Fruit fly (Drosophila melanogaster) whole organism, embryonic: ENCODE measurements around the gene CG2120.

Source experiments
- Ada2b ChIP-seq: fragments of 200-800 bp; sonication (Bioruptor generic); IDR thresholded peaks from 2 replicates; pipeline ENCODE4 v1.3.6; 2022; ENCODE audit warnings: missing biosample characterization, missing genetic modification characterization
- B-H2 ChIP-seq: fragments of 200-800 bp; sonication (Bioruptor generic); optimal IDR thresholded peaks from 2 replicates; lab custom pipeline; 2018; ENCODE audit warnings: missing biosample characterization, mild to moderate bottlenecking, missing genetic modification characterization
- CG14667 ChIP-seq: fragments of 200-800 bp; sonication (Bioruptor generic); IDR thresholded peaks from 2 replicates; pipeline ENCODE4 v1.3.6; 2022; ENCODE audit warnings: missing biosample characterization, missing genetic modification characterization
- CG14710 ChIP-seq: fragments of 200-800 bp; sonication (Bioruptor generic); optimal IDR thresholded peaks from 3 replicates; lab custom pipeline; 2019; ENCODE audit warnings: missing biosample characterization, mild to moderate bottlenecking, missing genetic modification characterization, moderate library complexity
- CG15601 ChIP-seq: fragments of 200-800 bp; sonication (Bioruptor generic); optimal IDR thresholded peaks from 3 replicates; lab custom pipeline; 2019; ENCODE audit warnings: missing biosample characterization, mild to moderate bottlenecking, missing genetic modification characterization, moderate library complexity
- CG1647 ChIP-seq: fragments of 200-800 bp; sonication (Bioruptor generic); optimal IDR thresholded peaks from 3 replicates; lab custom pipeline; 2016; ENCODE audit warnings: missing biosample characterization, missing genetic modification characterization
- CG16779 ChIP-seq: fragments of 200-800 bp; sonication (Bioruptor generic); IDR thresholded peaks from 2 replicates; pipeline ENCODE4 v1.3.6; 2022; ENCODE audit warnings: missing biosample characterization, missing genetic modification characterization
- CG17361 ChIP-seq: fragments of 200-800 bp; sonication (Bioruptor generic); IDR thresholded peaks from 3 replicates; pipeline ENCODE4 v1.3.6; 2022; ENCODE audit warnings: missing biosample characterization, missing genetic modification characterization
- CG18262 ChIP-seq: fragments of 200-800 bp; optimal IDR thresholded peaks from 3 replicates; lab custom pipeline; 2019; ENCODE audit warnings: missing biosample characterization, mild to moderate bottlenecking, missing genetic modification characterization, moderate library complexity
- CG2875 ChIP-seq: fragments of 200-800 bp; sonication (Bioruptor generic); optimal IDR thresholded peaks from 2 replicates; lab custom pipeline; 2017; ENCODE audit warnings: missing biosample characterization, mild to moderate bottlenecking, missing genetic modification characterization, missing genetic modification reagents
- CG30431 ChIP-seq: fragments of 200-800 bp; sonication (Bioruptor generic); optimal IDR thresholded peaks from 2 replicates; lab custom pipeline; 2017; ENCODE audit warnings: missing biosample characterization, missing genetic modification characterization
- CG6272 ChIP-seq: fragments of 200-800 bp; sonication (Bioruptor generic); IDR thresholded peaks from 2 replicates; pipeline ENCODE4 v1.3.6; 2022; ENCODE audit warnings: missing biosample characterization, missing genetic modification characterization
- CG6654 ChIP-seq: fragments of 200-800 bp; sonication (Bioruptor generic); optimal IDR thresholded peaks from 2 replicates; lab custom pipeline; 2017; ENCODE audit warnings: missing biosample characterization, mild to moderate bottlenecking, missing genetic modification characterization
- CG8089 ChIP-seq: fragments of 200-800 bp; sonication (Bioruptor generic); optimal IDR thresholded peaks from 3 replicates; lab custom pipeline; 2016; ENCODE audit warnings: missing biosample characterization, missing genetic modification characterization
- CG9817 ChIP-seq: fragments of 200-800 bp; sonication (Bioruptor generic); optimal IDR thresholded peaks from 2 replicates; lab custom pipeline; 2018; ENCODE audit warnings: missing biosample characterization, mild to moderate bottlenecking, missing genetic modification characterization, moderate library complexity
- D19A ChIP-seq: fragments of 200-800 bp; optimal IDR thresholded peaks from 3 replicates; lab custom pipeline; 2019; ENCODE audit warnings: missing biosample characterization, mild to moderate bottlenecking, missing genetic modification characterization, moderate library complexity
- Deaf1 ChIP-seq: fragments of 200-800 bp; optimal IDR thresholded peaks from 3 replicates; lab custom pipeline; 2019; ENCODE audit warnings: missing biosample characterization, mild to moderate bottlenecking, missing genetic modification characterization, moderate library complexity
- Fer3 ChIP-seq: fragments of 200-800 bp; sonication (Bioruptor generic); optimal IDR thresholded peaks from 2 replicates; lab custom pipeline; 2018; ENCODE audit warnings: missing biosample characterization, mild to moderate bottlenecking, missing genetic modification characterization, moderate library complexity
- Gug ChIP-seq: fragments of 200-800 bp; sonication (Bioruptor generic); IDR thresholded peaks from 4 replicates; pipeline ENCODE4 v1.3.6; 2022; ENCODE audit warnings: missing biosample characterization, missing genetic modification characterization
- Hand ChIP-seq: fragments of 200-800 bp; sonication (Bioruptor generic); optimal IDR thresholded peaks from 2 replicates; lab custom pipeline; 2017; ENCODE audit warnings: mild to moderate bottlenecking, missing biosample characterization, missing genetic modification reagents, missing genetic modification characterization
- Kr ChIP-seq: fragments of 200-800 bp; sonication (Bioruptor generic); optimal IDR thresholded peaks from 2 replicates; lab custom pipeline; 2017; ENCODE audit warnings: missing biosample characterization, mild to moderate bottlenecking, missing genetic modification characterization
- Lhr ChIP-seq: fragments of 200-800 bp; sonication (Bioruptor generic); optimal IDR thresholded peaks from 3 replicates; lab custom pipeline; 2017; ENCODE audit warnings: mild to moderate bottlenecking, missing biosample characterization, missing genetic modification reagents, missing genetic modification characterization
- Meics ChIP-seq: fragments of 200-800 bp; sonication (Bioruptor generic); optimal IDR thresholded peaks from 2 replicates; lab custom pipeline; 2017; ENCODE audit warnings: missing biosample characterization, mild to moderate bottlenecking, missing genetic modification characterization
- Mes4 ChIP-seq: fragments of 200-800 bp; sonication (Bioruptor generic); optimal IDR thresholded peaks from 2 replicates; lab custom pipeline; 2016; ENCODE audit warnings: missing biosample characterization, missing genetic modification characterization
- Nf-YB ChIP-seq: fragments of 200-800 bp; sonication (Bioruptor generic); optimal IDR thresholded peaks from 3 replicates; lab custom pipeline; 2019; ENCODE audit warnings: missing biosample characterization, mild to moderate bottlenecking, missing genetic modification characterization, moderate library complexity
- Poxn ChIP-seq: fragments of 200-800 bp; sonication (Bioruptor generic); IDR thresholded peaks from 2 replicates; pipeline ENCODE4 v1.3.6; 2022; ENCODE audit warnings: missing biosample characterization, missing genetic modification characterization
- aop ChIP-seq: fragments of 200-800 bp; sonication (Bioruptor generic); IDR thresholded peaks from 2 replicates; pipeline ENCODE4 v1.3.6; 2022; ENCODE audit warnings: missing biosample characterization, missing genetic modification characterization
- ara ChIP-seq: fragments of 200-800 bp; sonication (Bioruptor generic); IDR thresholded peaks from 2 replicates; pipeline ENCODE4 v1.3.6; 2022; ENCODE audit warnings: missing biosample characterization, missing genetic modification characterization
- ato ChIP-seq: fragments of 200-800 bp; sonication (Bioruptor generic); IDR thresholded peaks from 2 replicates; pipeline ENCODE4 v1.3.6; 2022; ENCODE audit warnings: missing biosample characterization, missing genetic modification characterization; ENCODE audit not compliant: partially characterized antibody
- az2 ChIP-seq: fragments of 200-800 bp; sonication (Bioruptor generic); optimal IDR thresholded peaks from 3 replicates; lab custom pipeline; 2016; ENCODE audit warnings: missing biosample characterization, missing genetic modification characterization
- cas ChIP-seq: fragments of 200-800 bp; sonication (Bioruptor generic); IDR thresholded peaks from 2 replicates; pipeline ENCODE4 v1.3.6; 2022; ENCODE audit warnings: missing biosample characterization, missing genetic modification characterization
- cato ChIP-seq: fragments of 200-800 bp; sonication (Bioruptor generic); optimal IDR thresholded peaks from 2 replicates; lab custom pipeline; 2016; ENCODE audit warnings: missing biosample characterization, missing genetic modification characterization, borderline replicate concordance
- chn ChIP-seq: fragments of 200-800 bp; sonication (Bioruptor generic); optimal IDR thresholded peaks from 2 replicates; lab custom pipeline; 2016; ENCODE audit warnings: missing biosample characterization, missing genetic modification characterization
- emc ChIP-seq: fragments of 200-800 bp; sonication (Bioruptor generic); optimal IDR thresholded peaks from 2 replicates; lab custom pipeline; 2016; ENCODE audit warnings: missing biosample characterization, missing genetic modification characterization
- fu2 ChIP-seq: fragments of 200-800 bp; sonication (Bioruptor generic); optimal IDR thresholded peaks from 2 replicates; lab custom pipeline; 2016; ENCODE audit warnings: missing biosample characterization, missing genetic modification characterization
- gem ChIP-seq: fragments of 200-800 bp; sonication (Bioruptor generic); optimal IDR thresholded peaks from 2 replicates; lab custom pipeline; 2019; ENCODE audit warnings: missing biosample characterization, mild to moderate bottlenecking, missing genetic modification characterization, moderate library complexity
- jing ChIP-seq: fragments of 200-800 bp; sonication (Bioruptor generic); optimal IDR thresholded peaks from 2 replicates; lab custom pipeline; 2018; ENCODE audit warnings: missing biosample characterization, mild to moderate bottlenecking, missing genetic modification characterization
- knrl ChIP-seq: fragments of 200-800 bp; sonication (Bioruptor generic); IDR thresholded peaks from 3 replicates; pipeline ENCODE4 v1.3.6; 2022; ENCODE audit warnings: missing biosample characterization, missing genetic modification characterization; ENCODE audit not compliant: partially characterized antibody
- lab ChIP-seq: fragments of 200-800 bp; sonication (Bioruptor generic); optimal IDR thresholded peaks from 3 replicates; lab custom pipeline; 2017; ENCODE audit warnings: missing biosample characterization, missing genetic modification characterization, mild to moderate bottlenecking, moderate library complexity, missing genetic modification reagents
- mam ChIP-seq: fragments of 200-800 bp; sonication (Bioruptor generic); optimal IDR thresholded peaks from 3 replicates; lab custom pipeline; 2016; ENCODE audit warnings: missing biosample characterization, missing genetic modification characterization
- prd ChIP-seq, 3 experiments: fragments of >200 bp in 2 of 3; fragments of 200-800 bp in 1 of 3; sonication (Bioruptor generic) in 1 of 3; optimal IDR thresholded peaks in 2 of 3; IDR thresholded peaks in 1 of 3; 2 replicates in 2 of 3; 3 replicates in 1 of 3; pipeline versions ENCODE4 v1.3.6 to Lab custom; 2017 to 2022; ENCODE audit warnings: missing biosample characterization in 1 of 3, missing genetic modification characterization in 1 of 3
- pum ChIP-seq: fragments of 200-800 bp; sonication (Bioruptor generic); optimal IDR thresholded peaks from 2 replicates; lab custom pipeline; 2016; ENCODE audit warnings: missing biosample characterization, missing genetic modification characterization
- rib ChIP-seq: fragments of 200-800 bp; sonication (Bioruptor generic); IDR thresholded peaks from 2 replicates; pipeline ENCODE4 v1.3.6; 2022; ENCODE audit warnings: missing biosample characterization, missing genetic modification characterization
- tll ChIP-seq, 2 experiments: fragments of 200-800 bp in 1 of 2; fragments of >200 bp in 1 of 2; sonication (Bioruptor generic) in 1 of 2; optimal IDR thresholded peaks; 2 replicates each; lab custom pipeline; 2017 to 2019; ENCODE audit warnings: missing biosample characterization in 2 of 2, missing genetic modification characterization in 2 of 2, mild to moderate bottlenecking in 1 of 2, moderate library complexity in 1 of 2
- toy ChIP-seq: fragments of 200-800 bp; sonication (Bioruptor generic); IDR thresholded peaks from 2 replicates; pipeline ENCODE4 v1.3.6; 2022; ENCODE audit warnings: missing biosample characterization, missing genetic modification characterization
- unc-4 ChIP-seq: fragments of 200-800 bp; sonication (Bioruptor generic); IDR thresholded peaks from 2 replicates; pipeline ENCODE4 v1.3.6; 2022; ENCODE audit warnings: missing biosample characterization, missing genetic modification characterization; ENCODE audit not compliant: partially characterized antibody
- vvl ChIP-seq: fragments of 200-800 bp; sonication (Bioruptor generic); IDR thresholded peaks from 2 replicates; pipeline ENCODE4 v1.3.6; 2022; ENCODE audit warnings: missing biosample characterization, missing genetic modification characterization
- z ChIP-seq: fragments of 200-800 bp; sonication (Bioruptor generic); IDR thresholded peaks from 3 replicates; pipeline ENCODE4 v1.3.6; 2022; ENCODE audit warnings: missing biosample characterization, missing genetic modification characterization

CG2120 gene

dm6 chrX:8100026-8100825, 35.4 kb upstream of the CG2120 start (continued):
- TF ChIP-seq Poxn (GFP tag; lab: Robert Waterston, UW) (peak; percentile 52), CG2875 (peak; percentile 79), tll (GFP tag; optimal IDR thresholded peaks at IDR 0.05; lab: Kevin White, UChicago) (no peak), CG16779 (GFP tag; lab: Robert Waterston, UW) (no peak), Meics (GFP tag; lab: Kevin White, UChicago) (peak; percentile 88), unc-4 (no peak), Mes4 (peak; percentile 26), B-H2 (GFP tag; lab: Kevin White, UChicago) (peak; percentile 31), vvl (peak; percentile 92), ara (GFP tag; lab: Robert Waterston, UW) (peak; percentile 82), CG6654 (peak; percentile 62), Hand (peak; percentile 84), cato (GFP tag; lab: Kevin White, UChicago) (no peak), pum (GFP tag; lab: Kevin White, UChicago) (peak; percentile 30), knrl (GFP tag; lab: Robert Waterston, UW) (no peak), toy (GFP tag; lab: Robert Waterston, UW) (peak; percentile 63; the same call in 1 of the 2 replicates), chn (GFP tag; lab: Kevin White, UChicago) (peak; percentile 67), CG6272 (GFP tag; lab: Robert Waterston, UW) (peak; percentile 85), Nf-YB (GFP tag; lab: Kevin White, UChicago) (peak; percentile 63), prd (optimal IDR thresholded peaks at IDR 0.05; lab: Kevin White, UChicago) (no peak), prd (GFP tag; IDR thresholded peaks at IDR 0.05; lab: Robert Waterston, UW) (peak; percentile 90), Fer3 (tag; lab: Kevin White, UChicago) (peak; percentile 82), CG14667 (GFP tag; lab: Robert Waterston, UW) (peak; percentile 71), Kr (GFP tag; lab: Kevin White, UChicago) (no peak), jing (GFP tag; lab: Kevin White, UChicago) (peak; percentile 20), z (no peak), Gug (GFP tag; lab: Robert Waterston, UW) (peak; percentile 67; the same call in 2 of the 4 replicates), CG8089 (GFP tag; lab: Kevin White, UChicago) (no peak), CG14710 (tag; lab: Kevin White, UChicago) (peak; percentile 68), cas (GFP tag; lab: Robert Waterston, UW) (0 out of 2 replicates have a peak, but pooled peaks have one; percentile 45), emc (GFP tag; lab: Kevin White, UChicago) (no peak), aop (GFP tag; lab: Robert Waterston, UW) (no peak), mam (GFP tag; lab: Kevin White, UChicago) (peak; percentile 70), lab (GFP tag; lab: Kevin White, UChicago) (peak; percentile 95), Lhr (GFP tag; lab: Kevin White, UChicago) (peak; percentile 26), CG15601 (tag; lab: Kevin White, UChicago) (peak; percentile 77), CG1647 (peak; percentile 57), rib (GFP tag; lab: Robert Waterston, UW) (peak; percentile 78), Ada2b (GFP tag; lab: Robert Waterston, UW) (peak; percentile 88), Deaf1 (tag; lab: Kevin White, UChicago) (peak; percentile 57), CG18262 (tag; lab: Kevin White, UChicago) (peak; percentile 82), D19A (tag; lab: Kevin White, UChicago) (peak; percentile 77), ato (no peak), CG30431 (GFP tag; lab: Kevin White, UChicago) (peak; percentile 66), fu2 (GFP tag; lab: Kevin White, UChicago) (no peak), CG9817 (peak; percentile 57), az2 (GFP tag; lab: Kevin White, UChicago) (peak; percentile 83), gem (tag; lab: Kevin White, UChicago) (peak; percentile 89), CG17361 (GFP tag; lab: Robert Waterston, UW) (peak; percentile 85)
